Worm (Caenorhabditis elegans) whole organism, midembryonic: ENCODE results near the gene cpg-8.

Experiments
- T22C8.4 ChIP-seq: fragments of 200-800 bp; sonication (Bioruptor generic); IDR thresholded peaks from 2 replicates; pipeline ENCODE4 v1.3.6; 2022; ENCODE audit warnings: missing genetic modification characterization, missing compliant biosample characterization
- cog-1 ChIP-seq: sonication (generic microtip); optimal IDR thresholded peaks from 2 replicates; lab custom pipeline; 2016; ENCODE audit warnings: missing genetic modification characterization, missing compliant biosample characterization
- flt-1 ChIP-seq: fragments of 200-800 bp; sonication (Bioruptor generic); IDR thresholded peaks from 2 replicates; pipeline ENCODE4 v1.3.6; 2022; ENCODE audit warnings: missing genetic modification characterization, missing compliant biosample characterization
- ref-1 ChIP-seq: fragments of 200-800 bp; sonication (Bioruptor generic); conservative IDR thresholded peaks from 2 replicates; pipeline ENCODE4 v1.3.6; 2022; ENCODE audit warnings: missing genetic modification reagents, missing genetic modification characterization, missing compliant biosample characterization
- tab-1 ChIP-seq: fragments of 200-800 bp; sonication (Bioruptor generic); IDR thresholded peaks from 2 replicates; pipeline ENCODE4 v1.3.6; 2022; ENCODE audit warnings: missing genetic modification characterization, missing compliant biosample characterization

ce11 chrV:4648527-4648926 is 43.7 kb downstream of the cpg-8 start, which contains the start of gene F41F3.8:
- TF ChIP-seq tab-1, result no peak
- TF ChIP-seq cog-1, result no peak
- TF ChIP-seq T22C8.4, result no peak
- TF ChIP-seq flt-1, result no peak
- no peak for TF ChIP-seq ref-1 (GFP tag; lab: Robert Waterston, UW)
